Worm (Caenorhabditis elegans): ENCODE data around the gene K02E10.6.

DNA sequence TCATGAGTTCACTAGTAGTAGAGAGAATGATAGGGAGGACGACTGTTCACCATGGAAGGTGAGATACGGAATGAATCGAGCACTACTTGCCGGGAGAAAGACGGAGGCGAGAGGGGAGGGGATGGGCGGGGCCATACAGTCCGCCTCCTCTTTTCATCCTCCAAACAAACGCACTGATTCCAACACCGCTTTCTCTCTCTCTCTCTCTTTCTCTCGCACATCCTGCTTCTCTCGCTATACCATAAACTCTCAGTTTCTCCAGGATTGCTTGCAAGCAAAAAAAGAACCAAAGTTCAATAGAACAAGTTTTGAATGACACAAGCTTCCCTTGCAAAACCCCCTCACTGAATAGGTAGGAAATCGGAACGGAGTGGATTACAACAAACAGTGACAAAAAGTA lies 47.2 kb downstream of the K02E10.6 start:
- TF ChIP-seq pros-1 (tag; optimal IDR thresholded peaks at IDR 0.05) (no peak), tbx-2 (tag; optimal IDR thresholded peaks at IDR 0.05) (no peak), ceh-45 (GFP tag; IDR thresholded peaks at IDR 0.05) (no peak), unc-42 (tag; optimal IDR thresholded peaks at IDR 0.05) (no peak), ref-2 (tag; optimal IDR thresholded peaks at IDR 0.05) (no peak)
